Fruit fly (Drosophila melanogaster) whole organism, pupa: ENCODE data around the gene CG10996.
A peak's percentile ranks its signal among the peaks of the same experiment; 100 is the strongest.

Experiments
- CG10348 ChIP-seq: fragments of 200-800 bp; sonication (Bioruptor generic); IDR thresholded peaks from 2 replicates; pipeline ENCODE4 v1.3.6; 2022; ENCODE audit warnings: missing biosample characterization, missing genetic modification characterization
- CG32121 ChIP-seq: fragments of 200-800 bp; sonication (Bioruptor generic); IDR thresholded peaks from 2 replicates; pipeline ENCODE4 v1.3.6; 2022; ENCODE audit warnings: missing biosample characterization, missing genetic modification characterization
- CG4496 ChIP-seq: fragments of 200-800 bp; sonication (Bioruptor generic); IDR thresholded peaks from 3 replicates; pipeline ENCODE4 v1.3.6; 2022; ENCODE audit warnings: missing biosample characterization, missing genetic modification characterization
- CG8301 ChIP-seq: fragments of 200-800 bp; sonication (Bioruptor generic); optimal IDR thresholded peaks from 2 replicates; lab custom pipeline; 2018; ENCODE audit warnings: missing biosample characterization, mild to moderate bottlenecking, missing genetic modification characterization
- CG9948 ChIP-seq: fragments of 200-800 bp; sonication (Bioruptor generic); optimal IDR thresholded peaks from 2 replicates; lab custom pipeline; 2018; ENCODE audit warnings: missing biosample characterization, mild to moderate bottlenecking, missing genetic modification characterization, moderate library complexity
- Ets98B ChIP-seq: fragments of 200-800 bp; sonication (Bioruptor generic); IDR thresholded peaks from 2 replicates; pipeline ENCODE4 v1.3.6; 2022; ENCODE audit warnings: missing biosample characterization, missing genetic modification characterization
- gl ChIP-seq: fragments of 200-800 bp; sonication (Bioruptor generic); optimal IDR thresholded peaks from 2 replicates; lab custom pipeline; 2018; ENCODE audit warnings: missing biosample characterization, mild to moderate bottlenecking, missing genetic modification characterization

dm6 chrX:13844317-13844886 is 47.0 kb upstream of the CG10996 start:
- peak; percentile 50; the same call in 1 of the 3 replicates for TF ChIP-seq CG4496 (GFP tag; lab: Robert Waterston, UW)
- TF ChIP-seq CG8301, result no peak
- TF ChIP-seq gl, result no peak
- 0 out of 2 replicates have a peak, but pooled peaks have one; percentile 20 for TF ChIP-seq Ets98B (GFP tag; lab: Robert Waterston, UW)
- TF ChIP-seq CG32121 (GFP tag; lab: Robert Waterston, UW), result peak; percentile 21; the same call in 1 of the 2 replicates
- TF ChIP-seq CG9948, result no peak
- no peak for TF ChIP-seq CG10348 (GFP tag; lab: Robert Waterston, UW)
